Worm (Caenorhabditis elegans): ENCODE results near the gene F35G12.7.

- no peak for TF ChIP-seq ama-1 (optimal IDR thresholded peaks at IDR 0.05)
- no peak for TF ChIP-seq scrt-1 (GFP tag; IDR thresholded peaks at IDR 0.05)
- no peak for TF ChIP-seq sea-1 (GFP tag; conservative IDR thresholded peaks at IDR 0.05)
- TF ChIP-seq ets-7 (tag; optimal IDR thresholded peaks at IDR 0.05): no peak
- no peak for TF ChIP-seq ceh-13 (GFP tag; optimal IDR thresholded peaks at IDR 0.05)
- TF ChIP-seq tra-4 (tag; optimal IDR thresholded peaks at IDR 0.05): no peak
Measured at ce11 chrIII:4560393-4560890, 26.7 kb downstream of the F35G12.7 start.

Measured in whole organism, early embryonic.